Fruit fly (Drosophila melanogaster): ENCODE measurements around the gene TotZ.

- TF ChIP-seq Lpt (GFP tag; optimal IDR thresholded peaks at IDR 0.05) (no peak), CG10631 (GFP tag; optimal IDR thresholded peaks at IDR 0.05) (no peak), CG34406 (GFP tag; optimal IDR thresholded peaks at IDR 0.05) (no peak), Hr4 (GFP tag; optimal IDR thresholded peaks at IDR 0.05) (no peak), CG3032 (tag; optimal IDR thresholded peaks at IDR 0.05) (no peak), fkh (GFP tag; optimal IDR thresholded peaks at IDR 0.05) (no peak), Ets96B (tag; optimal IDR thresholded peaks at IDR 0.05) (no peak), Eip93F (GFP tag; optimal IDR thresholded peaks at IDR 0.05) (no peak)
These were observed 35.7 kb upstream of the TotZ start, which contains the start of gene CG15695 for dm6 chr3R:20841840-20842239.

Data from whole organism, prepupa.